Fruit fly (Drosophila melanogaster) whole organism, embryonic: Measurements from ENCODE around the gene Grip91.

ENCODE experiments used
- Ada2b ChIP-seq: fragments of 200-800 bp; sonication (Bioruptor generic); IDR thresholded peaks from 2 replicates; pipeline ENCODE4 v1.3.6; 2022; ENCODE audit warnings: missing biosample characterization, missing genetic modification characterization
- C15 ChIP-seq: fragments of 200-800 bp; sonication (Bioruptor generic); IDR thresholded peaks from 3 replicates; pipeline ENCODE4 v1.3.6; 2022; ENCODE audit warnings: missing biosample characterization, missing genetic modification characterization
- CG10431 ChIP-seq: fragments of 200-800 bp; sonication (Bioruptor generic); optimal IDR thresholded peaks from 3 replicates; lab custom pipeline; 2018; ENCODE audit warnings: missing biosample characterization, mild to moderate bottlenecking, missing genetic modification characterization
- CG10462 ChIP-seq: fragments of 200-800 bp; sonication (Bioruptor generic); optimal IDR thresholded peaks from 2 replicates; lab custom pipeline; 2016; ENCODE audit warnings: missing biosample characterization, missing genetic modification characterization
- CG13624 ChIP-seq: fragments of 200-800 bp; sonication (Bioruptor generic); optimal IDR thresholded peaks from 2 replicates; lab custom pipeline; 2016; ENCODE audit warnings: missing biosample characterization, missing genetic modification characterization
- CG15479 ChIP-seq: fragments of 200-800 bp; sonication (Bioruptor generic); optimal IDR thresholded peaks from 3 replicates; lab custom pipeline; 2019; ENCODE audit warnings: missing biosample characterization, mild to moderate bottlenecking, missing genetic modification characterization, moderate library complexity
- CG16813 ChIP-seq: fragments of 200-800 bp; sonication (Bioruptor generic); IDR thresholded peaks from 3 replicates; pipeline ENCODE4 v1.3.6; 2022; ENCODE audit warnings: missing biosample characterization, missing genetic modification characterization; ENCODE audit not compliant: partially characterized antibody
- CG16815 ChIP-seq: fragments of 200-800 bp; sonication (Bioruptor generic); optimal IDR thresholded peaks from 3 replicates; lab custom pipeline; 2017; ENCODE audit warnings: missing biosample characterization, mild to moderate bottlenecking, missing genetic modification characterization
- CG18619 ChIP-seq: fragments of 200-800 bp; sonication (Bioruptor generic); optimal IDR thresholded peaks from 3 replicates; lab custom pipeline; 2017; ENCODE audit warnings: missing biosample characterization, mild to moderate bottlenecking, missing genetic modification characterization
- CG31388 ChIP-seq: fragments of 200-800 bp; sonication (Bioruptor generic); optimal IDR thresholded peaks from 2 replicates; lab custom pipeline; 2016; ENCODE audit warnings: missing biosample characterization, missing genetic modification characterization
- CG3407 ChIP-seq: fragments of 200-800 bp; sonication (Bioruptor generic); optimal IDR thresholded peaks from 2 replicates; lab custom pipeline; 2018; ENCODE audit warnings: missing biosample characterization, mild to moderate bottlenecking, missing genetic modification characterization
- CG4328 ChIP-seq: fragments of 200-800 bp; sonication (Bioruptor generic); optimal IDR thresholded peaks from 3 replicates; lab custom pipeline; 2017; ENCODE audit warnings: missing biosample characterization, missing genetic modification reagents, missing genetic modification characterization
- CG4360 ChIP-seq: fragments of 200-800 bp; sonication (Bioruptor generic); IDR thresholded peaks from 2 replicates; pipeline ENCODE4 v1.3.6; 2022; ENCODE audit warnings: missing biosample characterization, missing genetic modification characterization
- CG4617 ChIP-seq: fragments of 200-800 bp; sonication (Bioruptor generic); optimal IDR thresholded peaks from 3 replicates; lab custom pipeline; 2016; ENCODE audit warnings: missing biosample characterization, missing genetic modification characterization, borderline replicate concordance
- CG6683 ChIP-seq: fragments of 200-800 bp; sonication (Bioruptor generic); optimal IDR thresholded peaks from 2 replicates; lab custom pipeline; 2017; ENCODE audit warnings: missing biosample characterization, mild to moderate bottlenecking, missing genetic modification characterization, missing genetic modification reagents
- CG6791 ChIP-seq: fragments of 200-800 bp; sonication (Bioruptor generic); IDR thresholded peaks from 3 replicates; pipeline ENCODE4 v1.3.6; 2022; ENCODE audit warnings: missing biosample characterization, missing genetic modification characterization; ENCODE audit not compliant: partially characterized antibody
- CG7357 ChIP-seq: fragments of 200-800 bp; sonication (Bioruptor generic); IDR thresholded peaks from 3 replicates; pipeline ENCODE4 v1.3.6; 2022; ENCODE audit warnings: missing biosample characterization, missing genetic modification characterization
- CG7963 ChIP-seq: fragments of 200-800 bp; sonication (Bioruptor generic); IDR thresholded peaks from 3 replicates; pipeline ENCODE4 v1.3.6; 2022; ENCODE audit warnings: missing biosample characterization, missing genetic modification characterization; ENCODE audit not compliant: partially characterized antibody
- CG8388 ChIP-seq: fragments of 200-800 bp; sonication (Bioruptor generic); optimal IDR thresholded peaks from 2 replicates; lab custom pipeline; 2019; ENCODE audit warnings: missing biosample characterization, mild to moderate bottlenecking, missing genetic modification characterization, moderate library complexity
- CkIIα-i1 ChIP-seq: fragments of 200-800 bp; sonication (Bioruptor generic); IDR thresholded peaks from 2 replicates; pipeline ENCODE4 v1.3.6; 2022; ENCODE audit warnings: missing biosample characterization, missing genetic modification characterization
- CoRest ChIP-seq: fragments of 200-800 bp; sonication (Bioruptor generic); optimal IDR thresholded peaks from 3 replicates; lab custom pipeline; 2018; ENCODE audit warnings: missing biosample characterization, mild to moderate bottlenecking, missing genetic modification characterization, moderate library complexity
- Dek ChIP-seq: fragments of 200-800 bp; sonication (Bioruptor generic); optimal IDR thresholded peaks from 3 replicates; lab custom pipeline; 2019; ENCODE audit warnings: missing biosample characterization, mild to moderate bottlenecking, missing genetic modification characterization, moderate library complexity
- Dll ChIP-seq: fragments of 200-800 bp; sonication (Bioruptor generic); IDR thresholded peaks from 4 replicates; pipeline ENCODE4 v1.3.6; 2022; ENCODE audit warnings: missing biosample characterization, missing genetic modification characterization; ENCODE audit not compliant: partially characterized antibody
- Dref ChIP-seq: fragments of 200-800 bp; sonication (Bioruptor generic); IDR thresholded peaks from 2 replicates; pipeline ENCODE4 v1.3.6; 2022; ENCODE audit warnings: missing biosample characterization, missing genetic modification characterization
- Gug ChIP-seq: fragments of 200-800 bp; sonication (Bioruptor generic); IDR thresholded peaks from 4 replicates; pipeline ENCODE4 v1.3.6; 2022; ENCODE audit warnings: missing biosample characterization, missing genetic modification characterization
- Hmr ChIP-seq: fragments of 200-800 bp; sonication (Bioruptor generic); optimal IDR thresholded peaks from 3 replicates; lab custom pipeline; 2017; ENCODE audit warnings: mild to moderate bottlenecking, missing biosample characterization, missing genetic modification reagents, missing genetic modification characterization
- Hr3 ChIP-seq: fragments of 200-800 bp; sonication (Bioruptor generic); optimal IDR thresholded peaks from 3 replicates; lab custom pipeline; 2016; ENCODE audit warnings: missing biosample characterization, missing genetic modification characterization
- Meics ChIP-seq: fragments of 200-800 bp; sonication (Bioruptor generic); optimal IDR thresholded peaks from 2 replicates; lab custom pipeline; 2017; ENCODE audit warnings: missing biosample characterization, mild to moderate bottlenecking, missing genetic modification characterization
- NFAT ChIP-seq: fragments of 200-800 bp; sonication (Bioruptor generic); IDR thresholded peaks from 2 replicates; pipeline ENCODE4 v1.3.6; 2022; ENCODE audit warnings: missing biosample characterization, missing genetic modification characterization
- NK7.1 ChIP-seq: fragments of 200-800 bp; sonication (Bioruptor generic); optimal IDR thresholded peaks from 3 replicates; lab custom pipeline; 2016; ENCODE audit warnings: missing biosample characterization, missing genetic modification characterization
- Opbp ChIP-seq: fragments of 200-800 bp; sonication (Bioruptor generic); IDR thresholded peaks from 3 replicates; pipeline ENCODE4 v1.3.6; 2022; ENCODE audit warnings: missing biosample characterization, missing genetic modification characterization; ENCODE audit not compliant: partially characterized antibody
- Pdp1 ChIP-seq, 2 experiments: fragments of 200-800 bp; sonication (Bioruptor generic); optimal IDR thresholded peaks; 3 replicates each; lab custom pipeline; 2016; ENCODE audit warnings: missing biosample characterization in 2 of 2, missing genetic modification characterization in 2 of 2, mild to moderate bottlenecking in 1 of 2, moderate library complexity in 1 of 2
- Scr ChIP-seq: fragments of 200-800 bp; sonication (Bioruptor generic); IDR thresholded peaks from 2 replicates; pipeline ENCODE4 v1.3.6; 2022; ENCODE audit warnings: missing biosample characterization, missing genetic modification characterization; ENCODE audit not compliant: partially characterized antibody
- Six4 ChIP-seq: fragments of 200-800 bp; sonication (Bioruptor generic); optimal IDR thresholded peaks from 2 replicates; lab custom pipeline; 2016; ENCODE audit warnings: missing biosample characterization, missing genetic modification characterization
- amos ChIP-seq: fragments of 200-800 bp; sonication (Bioruptor generic); IDR thresholded peaks from 2 replicates; pipeline ENCODE4 v1.3.6; 2022; ENCODE audit warnings: missing biosample characterization, missing genetic modification characterization; ENCODE audit not compliant: partially characterized antibody
- ato ChIP-seq: fragments of 200-800 bp; sonication (Bioruptor generic); IDR thresholded peaks from 2 replicates; pipeline ENCODE4 v1.3.6; 2022; ENCODE audit warnings: missing biosample characterization, missing genetic modification characterization; ENCODE audit not compliant: partially characterized antibody
- bbx ChIP-seq: fragments of 200-800 bp; sonication (Bioruptor generic); IDR thresholded peaks from 2 replicates; pipeline ENCODE4 v1.3.6; 2022; ENCODE audit warnings: missing biosample characterization, missing genetic modification characterization; ENCODE audit not compliant: partially characterized antibody
- cg ChIP-seq: fragments of 200-800 bp; sonication (Bioruptor generic); optimal IDR thresholded peaks from 3 replicates; lab custom pipeline; 2019; ENCODE audit warnings: missing biosample characterization, mild to moderate bottlenecking, missing genetic modification characterization, moderate library complexity
- fru ChIP-seq: fragments of >200 bp; optimal IDR thresholded peaks from 2 replicates; lab custom pipeline; 2017
- jing ChIP-seq: fragments of 200-800 bp; sonication (Bioruptor generic); optimal IDR thresholded peaks from 2 replicates; lab custom pipeline; 2018; ENCODE audit warnings: missing biosample characterization, mild to moderate bottlenecking, missing genetic modification characterization
- lilli ChIP-seq: fragments of 200-800 bp; sonication (Bioruptor generic); optimal IDR thresholded peaks from 3 replicates; lab custom pipeline; 2016; ENCODE audit warnings: missing biosample characterization, missing genetic modification characterization
- nerfin-1 ChIP-seq: fragments of 200-800 bp; sonication (Bioruptor generic); optimal IDR thresholded peaks from 3 replicates; lab custom pipeline; 2019; ENCODE audit warnings: missing biosample characterization, mild to moderate bottlenecking, missing genetic modification characterization, moderate library complexity
- org-1 ChIP-seq: fragments of 200-800 bp; sonication (Bioruptor generic); optimal IDR thresholded peaks from 2 replicates; lab custom pipeline; 2017; ENCODE audit warnings: missing biosample characterization, missing genetic modification characterization
- slbo ChIP-seq: fragments of 200-800 bp; sonication (Bioruptor generic); IDR thresholded peaks from 2 replicates; pipeline ENCODE4 v1.3.6; 2022; ENCODE audit warnings: missing biosample characterization, missing genetic modification characterization
- slp2 ChIP-seq: fragments of 200-800 bp; sonication (Bioruptor generic); optimal IDR thresholded peaks from 2 replicates; lab custom pipeline; 2016; ENCODE audit warnings: missing biosample characterization, missing genetic modification characterization
- stwl ChIP-seq: fragments of 200-800 bp; sonication (Bioruptor generic); optimal IDR thresholded peaks from 3 replicates; lab custom pipeline; 2018; ENCODE audit warnings: missing biosample characterization, mild to moderate bottlenecking, missing genetic modification characterization, moderate library complexity
- sug ChIP-seq: fragments of 200-800 bp; optimal IDR thresholded peaks from 2 replicates; lab custom pipeline; 2019; ENCODE audit warnings: missing biosample characterization, mild to moderate bottlenecking, missing genetic modification characterization, moderate library complexity
- usp ChIP-seq: fragments of >200 bp; optimal IDR thresholded peaks from 2 replicates; lab custom pipeline; 2017; ENCODE audit warnings: missing biosample characterization, missing genetic modification characterization
- wor ChIP-seq: fragments of 200-800 bp; sonication (Bioruptor generic); IDR thresholded peaks from 2 replicates; pipeline ENCODE4 v1.3.6; 2022; ENCODE audit warnings: missing biosample characterization, missing genetic modification characterization
- zfh2 ChIP-seq: fragments of 200-800 bp; sonication (Bioruptor generic); optimal IDR thresholded peaks from 2 replicates; lab custom pipeline; 2016; ENCODE audit warnings: missing biosample characterization, missing genetic modification characterization

Grip91 gene

dm6 chrX:13739411-13739888, 5.0 kb downstream of the Grip91 start, which contains the start of gene CG11151 (continued):
- peak; percentile 94 for TF ChIP-seq nerfin-1
- TF ChIP-seq slbo (GFP tag; lab: Robert Waterston, UW), result peak; percentile 96
- peak; percentile 95 for TF ChIP-seq CG13624
- peak; percentile 88 for TF ChIP-seq NFAT
- TF ChIP-seq CG18619 (GFP tag; lab: Kevin White, UChicago), result peak; percentile 95
- peak; percentile 94 for TF ChIP-seq jing (GFP tag; lab: Kevin White, UChicago)
- no peak for TF ChIP-seq fru
- peak; percentile 97 for TF ChIP-seq org-1 (GFP tag; lab: Kevin White, UChicago)
- TF ChIP-seq Hmr, result peak; percentile 98
- peak; percentile 95 for TF ChIP-seq Ada2b (GFP tag; lab: Robert Waterston, UW)
- TF ChIP-seq Hr3 (GFP tag; lab: Kevin White, UChicago), result peak; percentile 94
- TF ChIP-seq CG3407, result peak; percentile 94
- TF ChIP-seq CG8388 (GFP tag; lab: Kevin White, UChicago), result peak; percentile 96
- TF ChIP-seq CG10462, result peak; percentile 92
- TF ChIP-seq lilli (GFP tag; lab: Kevin White, UChicago), result peak; percentile 98
- TF ChIP-seq Scr (GFP tag; lab: Robert Waterston, UW), result peak; percentile 58
- peak; percentile 97 for TF ChIP-seq Meics (GFP tag; lab: Kevin White, UChicago)
- peak; percentile 97 for TF ChIP-seq CoRest (tag; lab: Kevin White, UChicago)
- peak; percentile 94 for TF ChIP-seq CG4328
- no peak for TF ChIP-seq cg
- TF ChIP-seq usp (GFP tag; lab: Kevin White, UChicago), result no peak
- TF ChIP-seq CG7357, result peak; percentile 82
- peak; percentile 95 for TF ChIP-seq Six4 (GFP tag; lab: Kevin White, UChicago)
- peak; percentile 96 for TF ChIP-seq CG16815 (GFP tag; lab: Kevin White, UChicago)
- peak; percentile 84 for TF ChIP-seq CG15479 (GFP tag; lab: Kevin White, UChicago)
- TF ChIP-seq Gug (GFP tag; lab: Robert Waterston, UW), result peak; percentile 90
- peak; percentile 86 for TF ChIP-seq CG4617 (GFP tag; lab: Kevin White, UChicago)
- TF ChIP-seq CkIIα-i1 (GFP tag; lab: Robert Waterston, UW), result peak; percentile 76
- peak; percentile 95 for TF ChIP-seq wor
- peak; percentile 96 for TF ChIP-seq zfh2 (GFP tag; lab: Kevin White, UChicago)
- TF ChIP-seq CG6683 (GFP tag; lab: Kevin White, UChicago), result peak; percentile 92
- TF ChIP-seq C15, result peak; percentile 80; the same call in 2 of the 3 replicates
- TF ChIP-seq slp2 (GFP tag; lab: Kevin White, UChicago), result peak; percentile 94
- no peak for TF ChIP-seq CG4360 (GFP tag; lab: Robert Waterston, UW)

- TF ChIP-seq CG6791 (GFP tag; lab: Robert Waterston, UW) (peak; percentile 33; the same call in 1 of the 3 replicates), NK7.1 (GFP tag; lab: Kevin White, UChicago) (no peak), sug (tag; lab: Kevin White, UChicago) (peak; percentile 18), Dref (GFP tag; lab: Robert Waterston, UW) (peak; percentile 64), ato (0 out of 2 replicates have a peak, but pooled peaks have one; percentile 23), bbx (GFP tag; lab: Robert Waterston, UW) (peak; percentile 60; the same call in 1 of the 2 replicates), CG7963 (peak; percentile 38; the same call in 1 of the 3 replicates), CG16813 (GFP tag; lab: Robert Waterston, UW) (peak; percentile 47; the same call in 1 of the 3 replicates), Opbp (GFP tag; lab: Robert Waterston, UW) (peak; percentile 40; the same call in 1 of the 3 replicates), Dek (no peak), Dll (GFP tag; lab: Robert Waterston, UW) (0 out of 4 replicates have a peak, but pooled peaks have one; percentile 51), Scr (GFP tag; lab: Robert Waterston, UW) (peak; percentile 51), amos (GFP tag; lab: Robert Waterston, UW) (peak; percentile 44; the same call in 1 of the 2 replicates), CG10431 (GFP tag; lab: Kevin White, UChicago) (no peak), CG31388 (no peak), stwl (tag; lab: Kevin White, UChicago) (peak; percentile 26), CG15479 (GFP tag; lab: Kevin White, UChicago) (peak; percentile 52), Pdp1 (GFP tag; optimal IDR thresholded peaks at IDR 0.05; lab: Kevin White, UChicago) (peak in 1 of 2 experiments; percentile 15)
Observed at dm6 chrX:13737939-13738338, 6.5 kb downstream of the Grip91 start, which contains the start of gene CG11134. CG11134 (plus strand) TSS chrX:13737942.
